Worm (Caenorhabditis elegans) whole organism, L4 larva: Measurements from ENCODE around the gene T23B12.11.

ENCODE experiments used
- D1046.2 ChIP-seq: fragments of 200-800 bp; sonication (Bioruptor generic); IDR thresholded peaks from 2 replicates; pipeline ENCODE4 v1.3.6; 2022; ENCODE audit warnings: missing genetic modification characterization, missing compliant biosample characterization
- F49E8.2 ChIP-seq: sonication (generic microtip); optimal IDR thresholded peaks from 2 replicates; lab custom pipeline; 2016; ENCODE audit warnings: missing compliant biosample characterization, mild to moderate bottlenecking, missing genetic modification characterization, borderline replicate concordance
- T20F7.1 ChIP-seq: fragments of 200-800 bp; sonication (Bioruptor generic); optimal IDR thresholded peaks from 2 replicates; lab custom pipeline; 2018; ENCODE audit warnings: mild to moderate bottlenecking, missing genetic modification characterization, missing compliant biosample characterization
- Y105C5A.15 ChIP-seq: fragments of 200-800 bp; sonication (Bioruptor generic); IDR thresholded peaks from 2 replicates; pipeline ENCODE4 v1.3.6; 2022; ENCODE audit warnings: missing genetic modification characterization, missing compliant biosample characterization
- Y48G9A.11 ChIP-seq: fragments of 200-800 bp; sonication (Bioruptor generic); IDR thresholded peaks from 2 replicates; pipeline ENCODE4 v1.3.6; 2022; ENCODE audit warnings: missing genetic modification reagents, missing genetic modification characterization, missing compliant biosample characterization
- Y75B8A.6 ChIP-seq: fragments of 200-800 bp; sonication (Bioruptor generic); IDR thresholded peaks from 2 replicates; pipeline ENCODE4 v1.3.6; 2022; ENCODE audit warnings: missing genetic modification reagents, missing genetic modification characterization, missing compliant biosample characterization
- ZK546.5 ChIP-seq, 2 experiments: sonication (generic microtip); optimal IDR thresholded peaks; 2 replicates each; lab custom pipeline; 2017; ENCODE audit warnings: missing biosample characterization in 2 of 2, missing genetic modification characterization in 2 of 2
- aha-1 ChIP-seq: fragments of 150-350 bp; peaks from one replicate; lab custom pipeline; 2014; ENCODE audit warnings: missing biosample characterization, missing genetic modification characterization
- attf-4 ChIP-seq: sonication (generic microtip); optimal IDR thresholded peaks from 3 replicates; lab custom pipeline; 2017; ENCODE audit warnings: missing biosample characterization, missing genetic modification characterization
- ceh-20 ChIP-seq: fragments of 200-800 bp; sonication (Bioruptor generic); IDR thresholded peaks from 2 replicates; pipeline ENCODE4 v1.3.6; 2022; ENCODE audit warnings: missing genetic modification reagents, missing genetic modification characterization, missing compliant biosample characterization
- daf-16 ChIP-seq, 3 experiments: sonication (generic microtip); optimal IDR thresholded peaks; 2 replicates each; lab custom pipeline; 2016 to 2017; ENCODE audit warnings: missing genetic modification characterization in 3 of 3, missing genetic modification reagents in 3 of 3, mild to moderate bottlenecking in 2 of 3, missing compliant biosample characterization in 2 of 3, missing biosample characterization in 1 of 3, moderate library complexity in 1 of 3
- daf-19 ChIP-seq: fragments of 200-800 bp; sonication (Bioruptor generic); conservative IDR thresholded peaks from 2 replicates; pipeline ENCODE4 v1.3.6; 2022; ENCODE audit warnings: missing genetic modification characterization, missing compliant biosample characterization
- dmd-6 ChIP-seq: fragments of 200-800 bp; sonication (Bioruptor generic); IDR thresholded peaks from 2 replicates; pipeline ENCODE4 v1.3.6; 2022; ENCODE audit warnings: missing genetic modification reagents, missing genetic modification characterization, missing compliant biosample characterization
- duxl-1 ChIP-seq: sonication (generic microtip); optimal IDR thresholded peaks from 2 replicates; lab custom pipeline; 2016; ENCODE audit warnings: mild to moderate bottlenecking, missing genetic modification characterization, moderate library complexity, missing compliant biosample characterization; ENCODE audit not compliant: poor library complexity
- dve-1 ChIP-seq: sonication (generic microtip); optimal IDR thresholded peaks from 2 replicates; lab custom pipeline; 2017; ENCODE audit warnings: antibody characterized with exemption, mild to moderate bottlenecking, missing genetic modification characterization, missing compliant biosample characterization; ENCODE audit not compliant: insufficient read depth
- hlh-11 ChIP-seq: fragments of 200-800 bp; sonication (Bioruptor generic); optimal IDR thresholded peaks from 2 replicates; lab custom pipeline; 2018; ENCODE audit warnings: mild to moderate bottlenecking, missing genetic modification characterization, missing compliant biosample characterization
- hlh-30 ChIP-seq: sonication (generic microtip); optimal IDR thresholded peaks from 2 replicates; lab custom pipeline; 2017; ENCODE audit warnings: antibody characterized with exemption, mild to moderate bottlenecking, missing genetic modification characterization, missing compliant biosample characterization; ENCODE audit not compliant: insufficient read depth
- hmg-1.1 ChIP-seq: fragments of 200-800 bp; sonication (Bioruptor generic); IDR thresholded peaks from 2 replicates; pipeline ENCODE4 v1.3.6; 2022; ENCODE audit warnings: missing genetic modification reagents, missing genetic modification characterization, missing compliant biosample characterization
- lin-1 ChIP-seq: fragments of 200-800 bp; sonication (Bioruptor generic); IDR thresholded peaks from 2 replicates; pipeline ENCODE4 v1.3.6; 2022; ENCODE audit warnings: missing genetic modification reagents, missing genetic modification characterization, missing compliant biosample characterization
- lin-15B ChIP-seq: fragments of 150-350 bp; sonication (generic microtip); optimal IDR thresholded peaks from 3 replicates; lab custom pipeline; 2014; ENCODE audit warnings: missing biosample characterization, missing genetic modification characterization
- lin-38 ChIP-seq: fragments of 200-800 bp; sonication (Bioruptor generic); IDR thresholded peaks from 2 replicates; pipeline ENCODE4 v1.3.6; 2022; ENCODE audit warnings: missing genetic modification reagents, missing genetic modification characterization, missing compliant biosample characterization
- lsy-2 ChIP-seq, 2 experiments: fragments of 150-350 bp in 1 of 2; sonication (generic microtip) in 1 of 2; optimal IDR thresholded peaks; 2 replicates each; lab custom pipeline; 2014 to 2017; ENCODE audit warnings: missing biosample characterization in 2 of 2, missing genetic modification characterization in 2 of 2
- mdl-1 ChIP-seq, 2 experiments: fragments of 150-350 bp in 1 of 2; sonication (generic microtip) in 1 of 2; optimal IDR thresholded peaks; 2 replicates each; lab custom pipeline; 2014 to 2017; ENCODE audit warnings: missing biosample characterization in 2 of 2, missing genetic modification characterization in 2 of 2
- mep-1 ChIP-seq: fragments of 150-350 bp; sonication (generic microtip); optimal IDR thresholded peaks from 3 replicates; lab custom pipeline; 2014; ENCODE audit warnings: missing biosample characterization, missing genetic modification characterization
- mes-2 ChIP-seq: sonication (generic microtip); optimal IDR thresholded peaks from 2 replicates; lab custom pipeline; 2016; ENCODE audit warnings: missing genotype, mild to moderate bottlenecking, missing genetic modification characterization, missing compliant biosample characterization; ENCODE audit not compliant: poor library complexity, severe bottlenecking
- nhr-28 ChIP-seq: fragments of 150-350 bp; optimal IDR thresholded peaks from 2 replicates; lab custom pipeline; 2014; ENCODE audit warnings: missing biosample characterization, missing genetic modification characterization
- nhr-48 ChIP-seq: sonication (generic microtip); optimal IDR thresholded peaks from 2 replicates; lab custom pipeline; 2016; ENCODE audit warnings: mild to moderate bottlenecking, missing genetic modification characterization, missing compliant biosample characterization
- nhr-76 ChIP-seq: fragments of 150-350 bp; optimal IDR thresholded peaks from 2 replicates; lab custom pipeline; 2014; ENCODE audit warnings: missing biosample characterization, missing genetic modification characterization
- nhr-77 ChIP-seq: fragments of 150-350 bp; optimal IDR thresholded peaks from 2 replicates; lab custom pipeline; 2014; ENCODE audit warnings: missing biosample characterization, missing genetic modification characterization
- pha-4 ChIP-seq, 2 experiments: fragments of 150-350 bp in 1 of 2; fragments of 200-800 bp in 1 of 2; sonication (Bioruptor generic) in 1 of 2; IDR thresholded peaks in 1 of 2; optimal IDR thresholded peaks in 1 of 2; 2 replicates each; pipeline versions ENCODE4 v1.3.6 to Lab custom; 2014 to 2022; ENCODE audit warnings: missing genetic modification characterization in 2 of 2, missing genetic modification reagents in 2 of 2, missing biosample characterization in 1 of 2, missing compliant biosample characterization in 1 of 2
- php-3 ChIP-seq: fragments of 200-800 bp; sonication (Bioruptor generic); IDR thresholded peaks from 2 replicates; pipeline ENCODE4 v1.3.6; 2022; ENCODE audit warnings: missing genetic modification reagents, missing genetic modification characterization, missing compliant biosample characterization
- pqm-1 ChIP-seq: sonication (generic microtip); optimal IDR thresholded peaks from 2 replicates; lab custom pipeline; 2017; ENCODE audit warnings: missing biosample characterization, missing genetic modification characterization
- snpc-1.2 ChIP-seq: fragments of 200-800 bp; sonication (Bioruptor generic); IDR thresholded peaks from 2 replicates; pipeline ENCODE4 v1.3.6; 2022; ENCODE audit warnings: missing genetic modification reagents, missing genetic modification characterization, missing compliant biosample characterization
- spr-1 ChIP-seq: sonication (generic microtip); optimal IDR thresholded peaks from 2 replicates; lab custom pipeline; 2016; ENCODE audit warnings: mild to moderate bottlenecking, missing genetic modification characterization, missing compliant biosample characterization
- tra-1 ChIP-seq: fragments of 200-800 bp; sonication (Bioruptor generic); IDR thresholded peaks from 2 replicates; pipeline ENCODE4 v1.3.6; 2022; ENCODE audit warnings: missing genetic modification reagents, missing genetic modification characterization, missing compliant biosample characterization
- unc-62 ChIP-seq, 3 experiments: fragments of 150-350 bp in 1 of 3; sonication (generic microtip); optimal IDR thresholded peaks in 2 of 3; peaks in 1 of 3; 1 replicate in 1 of 3; 2 replicates in 2 of 3; lab custom pipeline; 2014 to 2017; ENCODE audit warnings: missing biosample characterization in 3 of 3, missing genetic modification characterization in 3 of 3, missing genetic modification reagents in 3 of 3, missing genotype in 1 of 3

The T23B12.11 gene

ce11 chrV:8424840-8425814 is 30.1 kb upstream of the T23B12.11 start:
- TF ChIP-seq pha-4 (GFP tag; IDR thresholded peaks at IDR 0.05; lab: Robert Waterston, UW) (0 out of 2 replicates have a peak, but pooled peaks have one; percentile 13), pha-4 (tag; optimal IDR thresholded peaks at IDR 0.05; lab: Kevin White, UChicago) (no peak), unc-62 (GFP tag; optimal IDR thresholded peaks at IDR 0.05 in 1 of 2; lab: Kevin White, UChicago) (peak in 1 of 2 experiments; percentile 76), unc-62 (tag; optimal IDR thresholded peaks at IDR 0.05; lab: Kevin White, UChicago) (no peak), T20F7.1 (GFP tag; lab: Kevin White, UChicago) (peak; percentile 22), Y75B8A.6 (no peak), snpc-1.2 (GFP tag; lab: Robert Waterston, UW) (0 out of 2 replicates have a peak, but pooled peaks have one; percentile 36), hlh-11 (tag; lab: Kevin White, UChicago) (peak; percentile 93), lin-38 (0 out of 2 replicates have a peak, but pooled peaks have one; percentile 5), spr-1 (tag; lab: Kevin White, UChicago) (no peak), mep-1 (tag; lab: Kevin White, UChicago) (peak; percentile 39), nhr-77 (tag; lab: Kevin White, UChicago) (peak; percentile 69), nhr-28 (tag; lab: Kevin White, UChicago) (peak; percentile 78), lin-15B (tag; lab: Kevin White, UChicago) (no peak), hlh-30 (peak; percentile 86), ceh-20 (GFP tag; lab: Robert Waterston, UW) (0 out of 2 replicates have a peak, but pooled peaks have one; percentile 35), lin-1 (GFP tag; lab: Robert Waterston, UW) (peak; percentile 46; the same call in 1 of the 2 replicates), Y48G9A.11 (GFP tag; lab: Robert Waterston, UW) (peak; percentile 19; the same call in 1 of the 2 replicates), F49E8.2 (tag; lab: Kevin White, UChicago) (peak; percentile 12), mdl-1 (tag; optimal IDR thresholded peaks at IDR 0.05; lab: Kevin White, UChicago) (peak in 1 of 2 experiments; percentile 44), nhr-48 (peak; percentile 46), attf-4 (tag; lab: Kevin White, UChicago) (no peak), daf-19 (GFP tag; lab: Robert Waterston, UW) (no peak), Y105C5A.15 (no peak), dve-1 (tag; lab: Kevin White, UChicago) (peak; percentile 87), ZK546.5 (tag; optimal IDR thresholded peaks at IDR 0.05; lab: Kevin White, UChicago) (no peak), daf-16 (GFP tag; optimal IDR thresholded peaks at IDR 0.05; lab: Kevin White, UChicago) (no peak), daf-16 (tag; optimal IDR thresholded peaks at IDR 0.05; lab: Kevin White, UChicago) (peak; percentile 76), nhr-76 (no peak), mes-2 (tag; lab: Kevin White, UChicago) (peak; percentile 19), hmg-1.1 (GFP tag; lab: Robert Waterston, UW) (no peak), php-3 (GFP tag; lab: Robert Waterston, UW) (peak; percentile 78), dmd-6 (peak; percentile 86), pqm-1 (tag; lab: Kevin White, UChicago) (peak; percentile 53), lsy-2 (tag; optimal IDR thresholded peaks at IDR 0.05; lab: Kevin White, UChicago) (peak in 1 of 2 experiments; percentile 42), tra-1 (GFP tag; lab: Robert Waterston, UW) (0 out of 2 replicates have a peak, but pooled peaks have one; percentile 46)

- TF ChIP-seq lin-38, result 0 out of 2 replicates have a peak, but pooled peaks have one; percentile 17
- TF ChIP-seq dve-1 (tag; lab: Kevin White, UChicago), result peak; percentile 6
- TF ChIP-seq nhr-48, result peak; percentile 14
- TF ChIP-seq daf-16 (GFP tag; optimal IDR thresholded peaks at IDR 0.05; lab: Kevin White, UChicago), result no peak
- TF ChIP-seq daf-16 (tag; optimal IDR thresholded peaks at IDR 0.05; lab: Kevin White, UChicago), result peak; percentile 18
- TF ChIP-seq D1046.2 (GFP tag; lab: Robert Waterston, UW), result no peak
- TF ChIP-seq lsy-2 (tag; optimal IDR thresholded peaks at IDR 0.05; lab: Kevin White, UChicago), result peak in 1 of 2 experiments; percentile 23
- peak; percentile 68 for TF ChIP-seq aha-1 (tag; lab: Kevin White, UChicago)
- TF ChIP-seq duxl-1, result no peak
Observed at ce11 chrV:8426210-8426609, 29.0 kb upstream of the T23B12.11 start.
